Worm (Caenorhabditis elegans): ENCODE data around the gene math-41.

math-41 gene

ce11 chrII:1831883-1832388, 7.5 kb downstream of the math-41 start, which contains the start of gene math-39:
Gene math-39, plus strand, starts transcription at chrII:1832338.
- TF ChIP-seq snpc-4 (tag; optimal IDR thresholded peaks at IDR 0.05) = no peak
- TF ChIP-seq fos-1 (tag; optimal IDR thresholded peaks at IDR 0.05) = no peak
- no peak for TF ChIP-seq skn-1 (tag; optimal IDR thresholded peaks at IDR 0.05)
- TF ChIP-seq zag-1 (tag; optimal IDR thresholded peaks at IDR 0.05) = no peak

DNA sequence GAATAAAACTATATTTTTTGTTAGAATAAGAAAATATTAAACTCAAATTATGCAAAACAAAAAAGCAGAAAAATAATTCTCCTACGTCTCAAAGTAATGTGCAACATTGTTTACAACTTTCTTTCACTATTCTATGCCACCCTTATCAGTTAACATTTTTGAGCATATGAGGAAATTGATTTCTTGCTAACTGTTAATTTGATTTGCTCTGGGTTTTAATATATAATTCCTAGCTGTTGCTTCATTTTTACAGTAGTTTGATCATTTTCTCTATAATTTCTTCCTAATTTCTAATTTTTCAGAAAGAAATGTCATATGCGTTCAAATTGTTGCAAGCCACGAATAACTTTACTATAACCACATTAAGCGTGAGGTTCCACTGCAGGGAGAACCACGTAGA, 11.8 kb downstream of the math-41 start, which contains the start of gene T08E11.1:
Gene T08E11.1 (plus strand): TSS at position 301 of the 400 bp plus-strand sequence.
- peak; percentile 47 for TF ChIP-seq elt-2 (tag; optimal IDR thresholded peaks at IDR 0.05)
- TF ChIP-seq sup-37 (GFP tag; optimal IDR thresholded peaks at IDR 0.05) = no peak
- TF ChIP-seq nhr-84 (tag; optimal IDR thresholded peaks at IDR 0.05) = no peak

ce11 chrII:1842894-1843293, 18.5 kb downstream of the math-41 start, which contains the start of the genes C52E2.5 and C52E2.4:
Gene C52E2.5, minus strand, starts transcription at chrII:1842936.
Gene C52E2.4, plus strand, starts transcription at chrII:1843145.
- TF ChIP-seq hpl-2 (GFP tag; optimal IDR thresholded peaks at IDR 0.05) = no peak
- TF ChIP-seq nhr-90 (tag; optimal IDR thresholded peaks at IDR 0.05; ENCODE audit: poor library complexity) = no peak
- TF ChIP-seq pax-3 (tag; optimal IDR thresholded peaks at IDR 0.05) = no peak
- TF ChIP-seq fos-1 (tag; optimal IDR thresholded peaks at IDR 0.05) = no peak
- TF ChIP-seq mep-1 (tag; optimal IDR thresholded peaks at IDR 0.05) = no peak
- TF ChIP-seq lin-39 (tag; optimal IDR thresholded peaks at IDR 0.05) = no peak
- no peak for TF ChIP-seq sup-37 (GFP tag; optimal IDR thresholded peaks at IDR 0.05)
- TF ChIP-seq nhr-85 (tag) = no peak
- no peak for TF ChIP-seq zip-4 (GFP tag; optimal IDR thresholded peaks at IDR 0.05)
- no peak for TF ChIP-seq ceh-82 (tag; optimal IDR thresholded peaks at IDR 0.05)
- TF ChIP-seq nhr-20 (tag; optimal IDR thresholded peaks at IDR 0.05) = no peak
- no peak for TF ChIP-seq nhr-11 (tag; optimal IDR thresholded peaks at IDR 0.05)
- TF ChIP-seq snu-23 (GFP tag; optimal IDR thresholded peaks at IDR 0.05) = no peak
- no peak for TF ChIP-seq sptf-1 (tag; optimal IDR thresholded peaks at IDR 0.05)
- TF ChIP-seq tlp-1 (tag; optimal IDR thresholded peaks at IDR 0.05) = peak; percentile 45
- no peak for TF ChIP-seq dpl-1 (GFP tag; optimal IDR thresholded peaks at IDR 0.05)
- TF ChIP-seq snpc-4 (tag; optimal IDR thresholded peaks at IDR 0.05) = no peak
- TF ChIP-seq ama-1 (optimal IDR thresholded peaks at IDR 0.05) = no peak
- TF ChIP-seq lir-3 (tag; optimal IDR thresholded peaks at IDR 0.05; ENCODE audit: poor library complexity) = no peak
- no peak for TF ChIP-seq efl-1 (optimal IDR thresholded peaks at IDR 0.05)
- TF ChIP-seq efl-1 (GFP tag; optimal IDR thresholded peaks at IDR 0.05 in 1 of 2) = peak in 1 of 2 experiments; percentile 16
- TF ChIP-seq nhr-237 (tag; optimal IDR thresholded peaks at IDR 0.05) = no peak
- TF ChIP-seq pqm-1 (tag; optimal IDR thresholded peaks at IDR 0.05) = peak; percentile 16
- TF ChIP-seq lin-35 (GFP tag; optimal IDR thresholded peaks at IDR 0.05) = peak in 1 of 2 experiments; percentile 34
- TF ChIP-seq C04F5.9 (tag; optimal IDR thresholded peaks at IDR 0.05) = no peak
- no peak for TF ChIP-seq fkh-8 (tag; optimal IDR thresholded peaks at IDR 0.05)
- no peak for TF ChIP-seq isw-1 (GFP tag; IDR thresholded peaks at IDR 0.05)
- TF ChIP-seq sox-4 (tag; optimal IDR thresholded peaks at IDR 0.05) = no peak
- TF ChIP-seq egl-13 (tag; optimal IDR thresholded peaks at IDR 0.05) = peak; percentile 5
- no peak for TF ChIP-seq ceh-88 (GFP tag; IDR thresholded peaks at IDR 0.05)
- no peak for TF ChIP-seq nhr-12 (tag; optimal IDR thresholded peaks at IDR 0.05)
- TF ChIP-seq aly-2 (tag; optimal IDR thresholded peaks at IDR 0.05) = no peak
- peak; percentile 96 for TF ChIP-seq elt-2 (tag; optimal IDR thresholded peaks at IDR 0.05)
- TF ChIP-seq mab-9 (GFP tag; IDR thresholded peaks at IDR 0.05) = no peak
- TF ChIP-seq irx-1 (tag; optimal IDR thresholded peaks at IDR 0.05) = no peak
- TF ChIP-seq lsy-2 (tag; optimal IDR thresholded peaks at IDR 0.05) = no peak
- no peak for TF ChIP-seq zag-1 (tag; optimal IDR thresholded peaks at IDR 0.05)
- TF ChIP-seq rnt-1 (tag; optimal IDR thresholded peaks at IDR 0.05) = no peak
- no peak for TF ChIP-seq dsc-1 (tag; optimal IDR thresholded peaks at IDR 0.05)
